Fruit fly (Drosophila melanogaster) whole organism, embryonic: Measurements from ENCODE around the gene Pif1A.

Experiments used
- Atf6 ChIP-seq: fragments of 200-800 bp; sonication (Bioruptor generic); IDR thresholded peaks from 2 replicates; pipeline ENCODE4 v1.3.6; 2022; ENCODE audit warnings: missing biosample characterization, missing genetic modification characterization
- BEAF-32 ChIP-seq: fragments of 200-800 bp; sonication (Bioruptor generic); optimal IDR thresholded peaks from 3 replicates; lab custom pipeline; 2017; ENCODE audit warnings: missing biosample characterization, missing genetic modification characterization, mild to moderate bottlenecking, moderate library complexity, missing genetic modification reagents
- CG10431 ChIP-seq: fragments of 200-800 bp; sonication (Bioruptor generic); optimal IDR thresholded peaks from 3 replicates; lab custom pipeline; 2018; ENCODE audit warnings: missing biosample characterization, mild to moderate bottlenecking, missing genetic modification characterization
- CG11560 ChIP-seq: fragments of 200-800 bp; sonication (Bioruptor generic); IDR thresholded peaks from 3 replicates; pipeline ENCODE4 v1.3.6; 2022; ENCODE audit warnings: missing biosample characterization, missing genetic modification characterization
- CG12071 ChIP-seq: fragments of 200-800 bp; sonication (Bioruptor generic); optimal IDR thresholded peaks from 3 replicates; lab custom pipeline; 2018; ENCODE audit warnings: missing biosample characterization, mild to moderate bottlenecking, missing genetic modification characterization
- CG13287 ChIP-seq: fragments of 200-800 bp; sonication (Bioruptor generic); IDR thresholded peaks from 2 replicates; pipeline ENCODE4 v1.3.6; 2022; ENCODE audit warnings: missing biosample characterization, missing genetic modification characterization; ENCODE audit not compliant: partially characterized antibody
- CG13775 ChIP-seq: fragments of 200-800 bp; sonication (Bioruptor generic); optimal IDR thresholded peaks from 3 replicates; lab custom pipeline; 2017; ENCODE audit warnings: missing biosample characterization, mild to moderate bottlenecking, missing genetic modification characterization
- CG15269 ChIP-seq: fragments of 200-800 bp; sonication (Bioruptor generic); optimal IDR thresholded peaks from 2 replicates; lab custom pipeline; 2018; ENCODE audit warnings: missing biosample characterization, mild to moderate bottlenecking, missing genetic modification characterization, moderate library complexity
- CG16779 ChIP-seq: fragments of 200-800 bp; sonication (Bioruptor generic); IDR thresholded peaks from 2 replicates; pipeline ENCODE4 v1.3.6; 2022; ENCODE audit warnings: missing biosample characterization, missing genetic modification characterization
- CG30403 ChIP-seq: fragments of 200-800 bp; sonication (Bioruptor generic); optimal IDR thresholded peaks from 3 replicates; lab custom pipeline; 2016; ENCODE audit warnings: missing biosample characterization, missing genetic modification characterization
- CG34224 ChIP-seq: fragments of 200-800 bp; sonication (Bioruptor generic); IDR thresholded peaks from 3 replicates; pipeline ENCODE4 v1.3.6; 2022; ENCODE audit warnings: missing biosample characterization, missing genetic modification characterization; ENCODE audit not compliant: partially characterized antibody
- CG3838 ChIP-seq: fragments of 200-800 bp; sonication (Bioruptor generic); optimal IDR thresholded peaks from 3 replicates; lab custom pipeline; 2016; ENCODE audit warnings: missing biosample characterization, missing genetic modification characterization
- CG5245 ChIP-seq: fragments of 200-800 bp; sonication (Bioruptor generic); optimal IDR thresholded peaks from 3 replicates; lab custom pipeline; 2016; ENCODE audit warnings: missing biosample characterization, missing genetic modification characterization
- CG7271 ChIP-seq: fragments of 200-800 bp; sonication (Bioruptor generic); optimal IDR thresholded peaks from 2 replicates; lab custom pipeline; 2018; ENCODE audit warnings: missing biosample characterization, mild to moderate bottlenecking, missing genetic modification characterization, moderate library complexity
- CG7786 ChIP-seq: fragments of 200-800 bp; sonication (Bioruptor generic); optimal IDR thresholded peaks from 2 replicates; lab custom pipeline; 2016; ENCODE audit warnings: missing biosample characterization, missing genetic modification characterization
- CG8765 ChIP-seq: fragments of 200-800 bp; sonication (Bioruptor generic); IDR thresholded peaks from 2 replicates; pipeline ENCODE4 v1.3.6; 2022; ENCODE audit warnings: missing biosample characterization, missing genetic modification characterization
- CG8924 ChIP-seq: fragments of 200-800 bp; optimal IDR thresholded peaks from 3 replicates; lab custom pipeline; 2019; ENCODE audit warnings: missing biosample characterization, mild to moderate bottlenecking, missing genetic modification characterization, moderate library complexity
- CG9215 ChIP-seq: fragments of 200-800 bp; sonication (Bioruptor generic); IDR thresholded peaks from 2 replicates; pipeline ENCODE4 v1.3.6; 2022; ENCODE audit warnings: missing biosample characterization, missing genetic modification characterization
- CG9932 ChIP-seq: fragments of 200-800 bp; sonication (Bioruptor generic); IDR thresholded peaks from 2 replicates; pipeline ENCODE4 v1.3.6; 2022; ENCODE audit warnings: missing biosample characterization, missing genetic modification characterization
- D19A ChIP-seq: fragments of 200-800 bp; optimal IDR thresholded peaks from 3 replicates; lab custom pipeline; 2019; ENCODE audit warnings: missing biosample characterization, mild to moderate bottlenecking, missing genetic modification characterization, moderate library complexity
- E2f1 ChIP-seq: fragments of 200-800 bp; sonication (Bioruptor generic); IDR thresholded peaks from 2 replicates; pipeline ENCODE4 v1.3.6; 2022; ENCODE audit warnings: missing biosample characterization, missing genetic modification characterization
- Elba2 ChIP-seq: fragments of 200-800 bp; sonication (Bioruptor generic); optimal IDR thresholded peaks from 3 replicates; lab custom pipeline; 2016; ENCODE audit warnings: missing biosample characterization, missing genetic modification characterization
- HHEX ChIP-seq: fragments of 200-800 bp; sonication (Bioruptor generic); optimal IDR thresholded peaks from 3 replicates; lab custom pipeline; 2017; ENCODE audit warnings: missing biosample characterization, mild to moderate bottlenecking, missing genetic modification characterization, missing genetic modification reagents
- HLH4C ChIP-seq: fragments of 200-800 bp; sonication (Bioruptor generic); IDR thresholded peaks from 3 replicates; pipeline ENCODE4 v1.3.6; 2022; ENCODE audit warnings: missing biosample characterization, missing genetic modification characterization; ENCODE audit not compliant: partially characterized antibody
- Hr78 ChIP-seq, 2 experiments: fragments of 200-800 bp in 1 of 2; fragments of >200 bp in 1 of 2; sonication (Bioruptor generic) in 1 of 2; optimal IDR thresholded peaks; 2 replicates each; lab custom pipeline; 2017 to 2019; ENCODE audit warnings: missing biosample characterization in 2 of 2, missing genetic modification characterization in 2 of 2, mild to moderate bottlenecking in 1 of 2, moderate library complexity in 1 of 2
- Lim3 ChIP-seq: fragments of 200-800 bp; sonication (Bioruptor generic); IDR thresholded peaks from 2 replicates; pipeline ENCODE4 v1.3.6; 2022; ENCODE audit warnings: missing biosample characterization, missing genetic modification characterization
- Nf-YA ChIP-seq: fragments of 200-800 bp; sonication (Bioruptor generic); IDR thresholded peaks from 2 replicates; pipeline ENCODE4 v1.3.6; 2022; ENCODE audit warnings: missing biosample characterization, missing genetic modification characterization
- PHDP ChIP-seq: fragments of 200-800 bp; sonication (Bioruptor generic); optimal IDR thresholded peaks from 3 replicates; lab custom pipeline; 2018; ENCODE audit warnings: missing biosample characterization, mild to moderate bottlenecking, missing genetic modification characterization, moderate library complexity
- Poxn ChIP-seq: fragments of 200-800 bp; sonication (Bioruptor generic); IDR thresholded peaks from 2 replicates; pipeline ENCODE4 v1.3.6; 2022; ENCODE audit warnings: missing biosample characterization, missing genetic modification characterization
- Rfx ChIP-seq: fragments of 200-800 bp; sonication (Bioruptor generic); IDR thresholded peaks from 2 replicates; pipeline ENCODE4 v1.3.6; 2022; ENCODE audit warnings: missing biosample characterization, missing genetic modification characterization
- Sry-δ ChIP-seq: fragments of 200-800 bp; sonication (Bioruptor generic); optimal IDR thresholded peaks from 2 replicates; lab custom pipeline; 2016; ENCODE audit warnings: missing biosample characterization, missing genetic modification characterization
- bbx ChIP-seq: fragments of 200-800 bp; sonication (Bioruptor generic); IDR thresholded peaks from 2 replicates; pipeline ENCODE4 v1.3.6; 2022; ENCODE audit warnings: missing biosample characterization, missing genetic modification characterization; ENCODE audit not compliant: partially characterized antibody
- cad ChIP-seq: fragments of >200 bp; optimal IDR thresholded peaks from 2 replicates; lab custom pipeline; 2017; ENCODE audit warnings: missing biosample characterization, missing genetic modification characterization
- cato ChIP-seq: fragments of 200-800 bp; sonication (Bioruptor generic); optimal IDR thresholded peaks from 2 replicates; lab custom pipeline; 2016; ENCODE audit warnings: missing biosample characterization, missing genetic modification characterization, borderline replicate concordance
- chinmo ChIP-seq: fragments of 200-800 bp; sonication (Bioruptor generic); IDR thresholded peaks from 4 replicates; pipeline ENCODE4 v1.3.6; 2022; ENCODE audit warnings: missing biosample characterization, missing genetic modification characterization; ENCODE audit not compliant: partially characterized antibody
- crc ChIP-seq: fragments of 200-800 bp; sonication (Bioruptor generic); optimal IDR thresholded peaks from 2 replicates; lab custom pipeline; 2016; ENCODE audit warnings: missing biosample characterization, missing genetic modification characterization
- gcm2 ChIP-seq: fragments of 200-800 bp; sonication (Bioruptor generic); optimal IDR thresholded peaks from 2 replicates; lab custom pipeline; 2016; ENCODE audit warnings: missing biosample characterization, missing genetic modification characterization
- gfzf ChIP-seq: fragments of 200-800 bp; sonication (Bioruptor generic); optimal IDR thresholded peaks from 2 replicates; lab custom pipeline; 2016; ENCODE audit warnings: missing biosample characterization, mild to moderate bottlenecking, missing genetic modification characterization, moderate library complexity
- org-1 ChIP-seq: fragments of 200-800 bp; sonication (Bioruptor generic); optimal IDR thresholded peaks from 2 replicates; lab custom pipeline; 2017; ENCODE audit warnings: missing biosample characterization, missing genetic modification characterization
- pan ChIP-seq, 4 experiments: fragments of >200 bp in 3 of 4; fragments of 200-800 bp in 1 of 4; sonication (Bioruptor generic) in 1 of 4; optimal IDR thresholded peaks in 3 of 4; IDR thresholded peaks in 1 of 4; 2 replicates each; pipeline versions ENCODE4 v1.3.6 to Lab custom; 2017 to 2022; ENCODE audit warnings: missing biosample characterization in 2 of 4, missing genetic modification characterization in 2 of 4, mixed read lengths in 1 of 4
- pfk ChIP-seq: fragments of 200-800 bp; sonication (Bioruptor generic); optimal IDR thresholded peaks from 2 replicates; lab custom pipeline; 2018; ENCODE audit warnings: missing biosample characterization, mild to moderate bottlenecking, missing genetic modification characterization, moderate library complexity
- pros ChIP-seq: fragments of 200-800 bp; sonication (Bioruptor generic); optimal IDR thresholded peaks from 3 replicates; lab custom pipeline; 2019; ENCODE audit warnings: missing biosample characterization, mild to moderate bottlenecking, missing genetic modification characterization, moderate library complexity
- ranshi ChIP-seq: fragments of 200-800 bp; sonication (Bioruptor generic); IDR thresholded peaks from 2 replicates; pipeline ENCODE4 v1.3.6; 2022; ENCODE audit warnings: missing biosample characterization, missing genetic modification characterization
- repo ChIP-seq: fragments of 200-800 bp; sonication (Bioruptor generic); optimal IDR thresholded peaks from 2 replicates; lab custom pipeline; 2016; ENCODE audit warnings: missing biosample characterization, missing genetic modification characterization
- salm ChIP-seq: fragments of 200-800 bp; sonication (Bioruptor generic); optimal IDR thresholded peaks from 2 replicates; lab custom pipeline; 2018; ENCODE audit warnings: missing biosample characterization, mild to moderate bottlenecking, missing genetic modification characterization
- sim ChIP-seq: fragments of 200-800 bp; sonication (Bioruptor generic); IDR thresholded peaks from 2 replicates; pipeline ENCODE4 v1.3.6; 2022; ENCODE audit warnings: missing biosample characterization, missing genetic modification characterization
- toy ChIP-seq: fragments of 200-800 bp; sonication (Bioruptor generic); IDR thresholded peaks from 2 replicates; pipeline ENCODE4 v1.3.6; 2022; ENCODE audit warnings: missing biosample characterization, missing genetic modification characterization
- twi ChIP-seq: fragments of 200-800 bp; optimal IDR thresholded peaks from 2 replicates; lab custom pipeline; 2019; ENCODE audit warnings: missing biosample characterization, mild to moderate bottlenecking, missing genetic modification characterization, moderate library complexity
- wek ChIP-seq: fragments of 200-800 bp; sonication (Bioruptor generic); optimal IDR thresholded peaks from 3 replicates; lab custom pipeline; 2018; ENCODE audit warnings: missing biosample characterization, mild to moderate bottlenecking, missing genetic modification characterization, moderate library complexity
- zfh1 ChIP-seq: fragments of 200-800 bp; sonication (Bioruptor generic); IDR thresholded peaks from 3 replicates; pipeline ENCODE4 v1.3.6; 2022; ENCODE audit warnings: missing biosample characterization, missing genetic modification characterization

The Pif1A gene

dm6 chr3R:8808518-8808921, 7.5 kb upstream of the Pif1A start (continued):
- peak; percentile 34 for TF ChIP-seq Atf6
- no peak for TF ChIP-seq CG9215
- TF ChIP-seq pfk (GFP tag; lab: Kevin White, UChicago), result no peak
- no peak for TF ChIP-seq wek (GFP tag; lab: Kevin White, UChicago)
- TF ChIP-seq BEAF-32 (GFP tag; lab: Kevin White, UChicago), result no peak
- TF ChIP-seq Lim3 (GFP tag; lab: Robert Waterston, UW), result no peak
- TF ChIP-seq gcm2, result no peak
- TF ChIP-seq zfh1 (GFP tag; lab: Robert Waterston, UW), result peak; percentile 81
- peak; percentile 75 for TF ChIP-seq CG8765 (GFP tag; lab: Robert Waterston, UW)
- TF ChIP-seq Elba2, result peak; percentile 78
- no peak for TF ChIP-seq pan (optimal IDR thresholded peaks at IDR 0.05; lab: Kevin White, UChicago)
- TF ChIP-seq pan (GFP tag; optimal IDR thresholded peaks at IDR 0.05 in 1 of 2, IDR thresholded peaks at IDR 0.05 in 1 of 2), result peak in 1 of 2 experiments; percentile 67
- TF ChIP-seq repo (GFP tag; lab: Kevin White, UChicago), result no peak
- no peak for TF ChIP-seq cad
- TF ChIP-seq CG13287 (GFP tag; lab: Robert Waterston, UW), result no peak
- TF ChIP-seq PHDP (tag; lab: Kevin White, UChicago), result peak; percentile 51
- peak; percentile 18 for TF ChIP-seq crc (GFP tag; lab: Kevin White, UChicago)
- TF ChIP-seq CG5245 (GFP tag; lab: Kevin White, UChicago), result peak; percentile 52
- TF ChIP-seq CG30403, result peak; percentile 77
- no peak for TF ChIP-seq CG12071 (GFP tag; lab: Kevin White, UChicago)
- no peak for TF ChIP-seq sim
- TF ChIP-seq CG16779 (GFP tag; lab: Robert Waterston, UW), result no peak
- peak; percentile 49 for TF ChIP-seq cato (GFP tag; lab: Kevin White, UChicago)
- TF ChIP-seq CG7271, result peak; percentile 82
- no peak for TF ChIP-seq CG11560
- no peak for TF ChIP-seq toy
- peak; percentile 51 for TF ChIP-seq org-1 (GFP tag; lab: Kevin White, UChicago)
- TF ChIP-seq Nf-YA (GFP tag; lab: Robert Waterston, UW), result no peak
- peak; percentile 59 for TF ChIP-seq salm
- peak; percentile 9 for TF ChIP-seq HHEX (GFP tag; lab: Kevin White, UChicago)
- no peak for TF ChIP-seq HLH4C
- peak; percentile 29 for TF ChIP-seq CG10431 (GFP tag; lab: Kevin White, UChicago)
- peak in 1 of 2 experiments; percentile 31 for TF ChIP-seq Hr78 (GFP tag; optimal IDR thresholded peaks at IDR 0.05; lab: Kevin White, UChicago)
- TF ChIP-seq CG13775 (GFP tag; lab: Kevin White, UChicago), result peak; percentile 88
- TF ChIP-seq, all 482 proteins: peak for 253

- no peak for TF ChIP-seq CG7786 (GFP tag; lab: Kevin White, UChicago)
- TF ChIP-seq CG15269 (tag; lab: Kevin White, UChicago), result peak; percentile 51
- TF ChIP-seq twi (tag; lab: Kevin White, UChicago), result peak; percentile 91
- TF ChIP-seq Sry-δ (GFP tag; lab: Kevin White, UChicago), result no peak
- TF ChIP-seq pros (GFP tag; lab: Kevin White, UChicago), result peak; percentile 97
- peak; percentile 25; the same call in 1 of the 2 replicates for TF ChIP-seq CG9932 (GFP tag; lab: Robert Waterston, UW)
- TF ChIP-seq ranshi, result no peak
- no peak for TF ChIP-seq D19A (tag; lab: Kevin White, UChicago)
- TF ChIP-seq CG3838 (GFP tag; lab: Kevin White, UChicago), result no peak
- no peak for TF ChIP-seq CG13775 (GFP tag; lab: Kevin White, UChicago)
- 0 out of 3 replicates have a peak, but pooled peaks have one; percentile 10 for TF ChIP-seq CG34224 (GFP tag; lab: Robert Waterston, UW)
- 0 out of 2 replicates have a peak, but pooled peaks have one; percentile 17 for TF ChIP-seq Rfx
- no peak for TF ChIP-seq E2f1 (GFP tag; lab: Robert Waterston, UW)
- peak; percentile 69; the same call in 1 of the 4 replicates for TF ChIP-seq chinmo (GFP tag; lab: Robert Waterston, UW)
- peak; percentile 58; the same call in 1 of the 2 replicates for TF ChIP-seq CG16779 (GFP tag; lab: Robert Waterston, UW)
- no peak for TF ChIP-seq Poxn (GFP tag; lab: Robert Waterston, UW)
- peak; percentile 33 for TF ChIP-seq CG8924 (tag; lab: Kevin White, UChicago)
- TF ChIP-seq bbx (GFP tag; lab: Robert Waterston, UW), result peak; percentile 47
- TF ChIP-seq gfzf (GFP tag; lab: Kevin White, UChicago), result no peak
Measured at dm6 chr3R:8807831-8808517, 7.0 kb upstream of the Pif1A start.
